Worm (Caenorhabditis elegans) whole organism, late embryonic: ENCODE measurements around the gene D1053.4.

Experiments used
- C08G9.2 ChIP-seq: sonication (generic microtip); optimal IDR thresholded peaks from 2 replicates; lab custom pipeline; 2016; ENCODE audit warnings: mild to moderate bottlenecking, missing genetic modification characterization, moderate library complexity, missing compliant biosample characterization
- C38D4.7 ChIP-seq: fragments of 200-800 bp; sonication (Bioruptor generic); optimal IDR thresholded peaks from 2 replicates; lab custom pipeline; 2018; ENCODE audit warnings: mild to moderate bottlenecking, missing genetic modification characterization, moderate library complexity, missing compliant biosample characterization
- F13H6.1 ChIP-seq: sonication (generic microtip); optimal IDR thresholded peaks from 2 replicates; lab custom pipeline; 2016; ENCODE audit warnings: missing genetic modification characterization, missing compliant biosample characterization
- K02D7.2 ChIP-seq: sonication (generic microtip); optimal IDR thresholded peaks from 2 replicates; lab custom pipeline; 2017; ENCODE audit warnings: mild to moderate bottlenecking, missing genetic modification characterization, missing compliant biosample characterization
- K09A11.1 ChIP-seq: sonication (generic microtip); optimal IDR thresholded peaks from 2 replicates; lab custom pipeline; 2017; ENCODE audit warnings: antibody characterized with exemption, mild to moderate bottlenecking, missing genetic modification characterization, missing compliant biosample characterization; ENCODE audit not compliant: insufficient read depth
- Y22D7AL.16 ChIP-seq: sonication (generic microtip); optimal IDR thresholded peaks from 2 replicates; lab custom pipeline; 2016; ENCODE audit warnings: missing genetic modification characterization, missing compliant biosample characterization
- ama-1 ChIP-seq: fragments of 150-350 bp; optimal IDR thresholded peaks from 2 replicates; lab custom pipeline; 2014
- ceh-14 ChIP-seq: sonication (generic microtip); optimal IDR thresholded peaks from 2 replicates; lab custom pipeline; 2016; ENCODE audit warnings: missing genotype, missing genetic modification characterization, missing compliant biosample characterization
- ceh-2 ChIP-seq: sonication (generic microtip); optimal IDR thresholded peaks from 2 replicates; lab custom pipeline; 2016; ENCODE audit warnings: missing genotype, missing genetic modification characterization, missing compliant biosample characterization
- ceh-22 ChIP-seq: sonication (generic microtip); optimal IDR thresholded peaks from 2 replicates; lab custom pipeline; 2017; ENCODE audit warnings: missing biosample characterization, missing genetic modification characterization
- ceh-24 ChIP-seq: sonication (generic microtip); optimal IDR thresholded peaks from 2 replicates; lab custom pipeline; 2016; ENCODE audit warnings: mild to moderate bottlenecking, missing genetic modification characterization, missing compliant biosample characterization
- ceh-30 ChIP-seq: fragments of 150-350 bp; optimal IDR thresholded peaks from 2 replicates; lab custom pipeline; 2014; ENCODE audit warnings: missing biosample characterization, missing genetic modification characterization
- che-1 ChIP-seq: sonication (generic microtip); optimal IDR thresholded peaks from 2 replicates; lab custom pipeline; 2016; ENCODE audit warnings: mild to moderate bottlenecking, missing genetic modification characterization, missing compliant biosample characterization
- dve-1 ChIP-seq: sonication (generic microtip); optimal IDR thresholded peaks from 2 replicates; lab custom pipeline; 2017; ENCODE audit warnings: antibody characterized with exemption, mild to moderate bottlenecking, missing genetic modification characterization, missing compliant biosample characterization
- elt-4 ChIP-seq: sonication (generic microtip); optimal IDR thresholded peaks from 2 replicates; lab custom pipeline; 2016; ENCODE audit warnings: missing genetic modification characterization, missing compliant biosample characterization
- ets-4 ChIP-seq: sonication (generic microtip); optimal IDR thresholded peaks from 2 replicates; lab custom pipeline; 2016; ENCODE audit warnings: missing genetic modification characterization, missing compliant biosample characterization
- fax-1 ChIP-seq: sonication (generic microtip); optimal IDR thresholded peaks from 2 replicates; lab custom pipeline; 2016; ENCODE audit warnings: missing genotype, missing genetic modification characterization, missing compliant biosample characterization
- fkh-10 ChIP-seq: fragments of 150-350 bp; optimal IDR thresholded peaks from 2 replicates; lab custom pipeline; 2014; ENCODE audit warnings: missing biosample characterization, missing genetic modification reagents, missing genetic modification characterization
- hlh-15 ChIP-seq: sonication (generic microtip); optimal IDR thresholded peaks from 2 replicates; lab custom pipeline; 2016; ENCODE audit warnings: missing genetic modification characterization, missing compliant biosample characterization
- hlh-30 ChIP-seq: sonication (generic microtip); optimal IDR thresholded peaks from 2 replicates; lab custom pipeline; 2017; ENCODE audit warnings: antibody characterized with exemption, missing genetic modification characterization, missing compliant biosample characterization; ENCODE audit not compliant: insufficient read depth
- lim-6 ChIP-seq: sonication (generic microtip); optimal IDR thresholded peaks from 2 replicates; lab custom pipeline; 2016; ENCODE audit warnings: missing genetic modification characterization, missing compliant biosample characterization
- lin-11 ChIP-seq: fragments of 200-800 bp; sonication (Bioruptor generic); optimal IDR thresholded peaks from 2 replicates; lab custom pipeline; 2018; ENCODE audit warnings: mild to moderate bottlenecking, missing genetic modification characterization, missing compliant biosample characterization
- nfya-1 ChIP-seq: sonication (generic microtip); optimal IDR thresholded peaks from 2 replicates; lab custom pipeline; 2017; ENCODE audit warnings: missing genetic modification characterization, mild to moderate bottlenecking, missing compliant biosample characterization, antibody characterized with exemption, moderate library complexity
- nhr-11 ChIP-seq: fragments of 150-350 bp; optimal IDR thresholded peaks from 2 replicates; lab custom pipeline; 2014; ENCODE audit warnings: missing biosample characterization, missing genetic modification characterization
- nhr-232 ChIP-seq: sonication (generic microtip); optimal IDR thresholded peaks from 2 replicates; lab custom pipeline; 2016; ENCODE audit warnings: missing genetic modification characterization, missing compliant biosample characterization
- pag-3 ChIP-seq: sonication (generic microtip); optimal IDR thresholded peaks from 2 replicates; lab custom pipeline; 2016; ENCODE audit warnings: missing compliant biosample characterization, missing genetic modification characterization, borderline replicate concordance
- pat-9 ChIP-seq: fragments of 200-800 bp; sonication (Bioruptor generic); optimal IDR thresholded peaks from 2 replicates; lab custom pipeline; 2018; ENCODE audit warnings: mild to moderate bottlenecking, missing genetic modification characterization, moderate library complexity, missing compliant biosample characterization
- pha-2 ChIP-seq: sonication (generic microtip); optimal IDR thresholded peaks from 2 replicates; lab custom pipeline; 2017; ENCODE audit warnings: mild to moderate bottlenecking, missing genetic modification characterization, missing compliant biosample characterization
- pha-4 ChIP-seq: fragments of 150-350 bp; optimal IDR thresholded peaks from 2 replicates; lab custom pipeline; 2018; ENCODE audit warnings: missing biosample characterization, missing genetic modification reagents, missing genetic modification characterization
- pqm-1 ChIP-seq: sonication (generic microtip); optimal IDR thresholded peaks from 2 replicates; lab custom pipeline; 2016; ENCODE audit warnings: missing genetic modification characterization, missing compliant biosample characterization
- pros-1 ChIP-seq: fragments of 150-350 bp; optimal IDR thresholded peaks from 2 replicates; lab custom pipeline; 2014; ENCODE audit warnings: missing biosample characterization, missing genetic modification reagents, missing genetic modification characterization
- ref-2 ChIP-seq: sonication (generic microtip); optimal IDR thresholded peaks from 2 replicates; lab custom pipeline; 2016; ENCODE audit warnings: missing genetic modification characterization, missing compliant biosample characterization
- sox-4 ChIP-seq: sonication (generic microtip); optimal IDR thresholded peaks from 2 replicates; lab custom pipeline; 2017; ENCODE audit warnings: mild to moderate bottlenecking, missing genetic modification characterization, inconsistent platforms, missing compliant biosample characterization
- tbx-2 ChIP-seq: sonication (generic microtip); optimal IDR thresholded peaks from 2 replicates; lab custom pipeline; 2016; ENCODE audit warnings: missing genetic modification characterization, missing compliant biosample characterization
- ttx-3 ChIP-seq: sonication (generic microtip); optimal IDR thresholded peaks from 2 replicates; lab custom pipeline; 2016; ENCODE audit warnings: missing genetic modification reagents, missing genetic modification characterization, missing compliant biosample characterization

The D1053.4 gene

ce11 chrX:11757666-11758065 is 34.1 kb upstream of the D1053.4 start (continued):
- TF ChIP-seq ceh-2 (peak; percentile 73), ceh-22 (tag; lab: Kevin White, UChicago) (no peak), ceh-24 (tag; lab: Kevin White, UChicago) (peak; percentile 36), K09A11.1 (peak; percentile 57), ama-1 (no peak), pqm-1 (no peak), hlh-15 (peak; percentile 55), C38D4.7 (GFP tag; lab: Kevin White, UChicago) (peak; percentile 76), ets-4 (peak; percentile 28), lim-6 (tag; lab: Kevin White, UChicago) (peak; percentile 7), nfya-1 (peak; percentile 49), nhr-232 (tag; lab: Kevin White, UChicago) (peak; percentile 67), tbx-2 (tag; lab: Kevin White, UChicago) (peak; percentile 78), ceh-30 (tag; lab: Kevin White, UChicago) (no peak), dve-1 (tag; lab: Kevin White, UChicago) (peak; percentile 44), C08G9.2 (tag; lab: Kevin White, UChicago) (peak; percentile 74), elt-4 (tag; lab: Kevin White, UChicago) (no peak)

- TF ChIP-seq F13H6.1 (tag; lab: Kevin White, UChicago), result no peak
- TF ChIP-seq hlh-30 (tag; lab: Kevin White, UChicago), result no peak
- peak; percentile 6 for TF ChIP-seq ttx-3 (tag; lab: Kevin White, UChicago)
- TF ChIP-seq, all 69 proteins: peak for 1
Measured at ce11 chrX:11753155-11753554, 29.6 kb upstream of the D1053.4 start.

ce11 chrX:11752289-11752688 is 28.7 kb upstream of the D1053.4 start:
- TF ChIP-seq sox-4 (tag; lab: Kevin White, UChicago) (no peak), fax-1 (no peak), Y22D7AL.16 (tag; lab: Kevin White, UChicago) (no peak), ceh-30 (tag; lab: Kevin White, UChicago) (no peak), pha-2 (tag; lab: Kevin White, UChicago) (no peak), K02D7.2 (no peak), pros-1 (tag; lab: Kevin White, UChicago) (no peak), nhr-11 (no peak), ref-2 (no peak), ets-4 (no peak), F13H6.1 (tag; lab: Kevin White, UChicago) (no peak), fkh-10 (GFP tag; lab: Kevin White, UChicago) (no peak), K09A11.1 (no peak), lin-11 (no peak), pha-4 (tag; lab: Kevin White, UChicago) (no peak)

ce11 chrX:11745821-11746485 is 22.4 kb upstream of the D1053.4 start, which contains the start of gene C40H5.2:
Gene C40H5.2 (plus strand): TSS chrX:11746076.
- TF ChIP-seq F13H6.1 (tag; lab: Kevin White, UChicago), result no peak
- TF ChIP-seq ama-1, result no peak
- no peak for TF ChIP-seq che-1 (tag; lab: Kevin White, UChicago)
- no peak for TF ChIP-seq K09A11.1
- no peak for TF ChIP-seq C08G9.2 (tag; lab: Kevin White, UChicago)
- TF ChIP-seq fax-1, result no peak
- no peak for TF ChIP-seq pat-9 (tag; lab: Kevin White, UChicago)
- TF ChIP-seq pag-3, result no peak
- TF ChIP-seq ceh-14 (tag; lab: Kevin White, UChicago), result no peak
- TF ChIP-seq dve-1 (tag; lab: Kevin White, UChicago), result no peak
- TF ChIP-seq hlh-15, result no peak
- TF ChIP-seq, all 69 proteins: peak for 0
